Worm (Caenorhabditis elegans) whole organism, midembryonic: ENCODE measurements around the gene K12H4.7.

Experiments
- T22C8.4 ChIP-seq: fragments of 200-800 bp; sonication (Bioruptor generic); IDR thresholded peaks from 2 replicates; pipeline ENCODE4 v1.3.6; 2022; ENCODE audit warnings: missing genetic modification characterization, missing compliant biosample characterization
- cog-1 ChIP-seq: sonication (generic microtip); optimal IDR thresholded peaks from 2 replicates; lab custom pipeline; 2016; ENCODE audit warnings: missing genetic modification characterization, missing compliant biosample characterization
- flt-1 ChIP-seq: fragments of 200-800 bp; sonication (Bioruptor generic); IDR thresholded peaks from 2 replicates; pipeline ENCODE4 v1.3.6; 2022; ENCODE audit warnings: missing genetic modification characterization, missing compliant biosample characterization
- klf-2 ChIP-seq: fragments of 200-800 bp; sonication (Bioruptor generic); conservative IDR thresholded peaks from 2 replicates; pipeline ENCODE4 v1.3.6; 2022; ENCODE audit warnings: missing genetic modification reagents, missing genetic modification characterization, missing compliant biosample characterization
- med-1 ChIP-seq: sonication (generic microtip); optimal IDR thresholded peaks from 2 replicates; lab custom pipeline; 2017; ENCODE audit warnings: missing genetic modification characterization, mild to moderate bottlenecking, missing compliant biosample characterization, antibody characterized with exemption, missing genetic modification reagents; ENCODE audit not compliant: insufficient read depth
- ref-1 ChIP-seq: fragments of 200-800 bp; sonication (Bioruptor generic); conservative IDR thresholded peaks from 2 replicates; pipeline ENCODE4 v1.3.6; 2022; ENCODE audit warnings: missing genetic modification reagents, missing genetic modification characterization, missing compliant biosample characterization
- tab-1 ChIP-seq: fragments of 200-800 bp; sonication (Bioruptor generic); IDR thresholded peaks from 2 replicates; pipeline ENCODE4 v1.3.6; 2022; ENCODE audit warnings: missing genetic modification characterization, missing compliant biosample characterization
- ztf-23 ChIP-seq: fragments of 200-800 bp; sonication (Bioruptor generic); IDR thresholded peaks from 2 replicates; pipeline ENCODE4 v1.3.6; 2022; ENCODE audit warnings: missing genetic modification reagents, missing genetic modification characterization, missing compliant biosample characterization
- ztf-29 ChIP-seq: fragments of 200-800 bp; sonication (Bioruptor generic); IDR thresholded peaks from 2 replicates; pipeline ENCODE4 v1.3.6; 2022; ENCODE audit warnings: missing genetic modification reagents, missing genetic modification characterization, missing compliant biosample characterization

ce11 chrIII:8061114-8061513, 10.2 kb upstream of the K12H4.7 start:
- TF ChIP-seq flt-1 (GFP tag; lab: Robert Waterston, UW) (no peak), cog-1 (tag; lab: Kevin White, UChicago) (no peak), ztf-29 (no peak), ref-1 (GFP tag; lab: Robert Waterston, UW) (no peak), med-1 (GFP tag; lab: Kevin White, UChicago) (no peak), klf-2 (GFP tag; lab: Robert Waterston, UW) (no peak), T22C8.4 (GFP tag; lab: Robert Waterston, UW) (no peak), ztf-23 (GFP tag; lab: Robert Waterston, UW) (no peak), tab-1 (GFP tag; lab: Robert Waterston, UW) (no peak)
